Fruit fly (Drosophila melanogaster) whole organism, embryonic: ENCODE results near the gene yrt.
A peak's percentile ranks its signal among the peaks of the same experiment; 100 is the strongest.

Experiments used
- Abd-B ChIP-seq: fragments of 200-800 bp; sonication (Bioruptor generic); optimal IDR thresholded peaks from 2 replicates; lab custom pipeline; 2018; ENCODE audit warnings: missing biosample characterization, mild to moderate bottlenecking, missing genetic modification characterization, moderate library complexity
- C15 ChIP-seq: fragments of 200-800 bp; sonication (Bioruptor generic); IDR thresholded peaks from 3 replicates; pipeline ENCODE4 v1.3.6; 2022; ENCODE audit warnings: missing biosample characterization, missing genetic modification characterization
- CG11504 ChIP-seq: fragments of 200-800 bp; sonication (Bioruptor generic); optimal IDR thresholded peaks from 3 replicates; lab custom pipeline; 2019; ENCODE audit warnings: missing biosample characterization, mild to moderate bottlenecking, missing genetic modification characterization, moderate library complexity
- CG11560 ChIP-seq: fragments of 200-800 bp; sonication (Bioruptor generic); IDR thresholded peaks from 3 replicates; pipeline ENCODE4 v1.3.6; 2022; ENCODE audit warnings: missing biosample characterization, missing genetic modification characterization
- CG11695 ChIP-seq: fragments of 200-800 bp; sonication (Bioruptor generic); IDR thresholded peaks from 3 replicates; pipeline ENCODE4 v1.3.6; 2022; ENCODE audit warnings: missing biosample characterization, missing genetic modification characterization
- CG13894 ChIP-seq: fragments of 200-800 bp; sonication (Bioruptor generic); optimal IDR thresholded peaks from 3 replicates; lab custom pipeline; 2018; ENCODE audit warnings: missing biosample characterization, mild to moderate bottlenecking, missing genetic modification characterization, moderate library complexity
- CG14014 ChIP-seq: fragments of 200-800 bp; sonication (Bioruptor generic); IDR thresholded peaks from 2 replicates; pipeline ENCODE4 v1.3.6; 2022; ENCODE audit warnings: missing biosample characterization, missing genetic modification characterization
- CG15011 ChIP-seq: fragments of 200-800 bp; sonication (Bioruptor generic); optimal IDR thresholded peaks from 3 replicates; lab custom pipeline; 2018; ENCODE audit warnings: missing biosample characterization, mild to moderate bottlenecking, missing genetic modification characterization
- CG2678 ChIP-seq: fragments of 200-800 bp; sonication (Bioruptor generic); optimal IDR thresholded peaks from 3 replicates; lab custom pipeline; 2019; ENCODE audit warnings: missing biosample characterization, mild to moderate bottlenecking, missing genetic modification characterization, moderate library complexity
- CG30020 ChIP-seq: fragments of 200-800 bp; optimal IDR thresholded peaks from 2 replicates; lab custom pipeline; 2019; ENCODE audit warnings: missing biosample characterization, mild to moderate bottlenecking, missing genetic modification characterization, moderate library complexity
- CG6254 ChIP-seq: fragments of 200-800 bp; sonication (Bioruptor generic); optimal IDR thresholded peaks from 3 replicates; lab custom pipeline; 2017; ENCODE audit warnings: mild to moderate bottlenecking, missing biosample characterization, missing genetic modification reagents, missing genetic modification characterization
- CG7963 ChIP-seq: fragments of 200-800 bp; sonication (Bioruptor generic); IDR thresholded peaks from 3 replicates; pipeline ENCODE4 v1.3.6; 2022; ENCODE audit warnings: missing biosample characterization, missing genetic modification characterization; ENCODE audit not compliant: partially characterized antibody
- CG9609 ChIP-seq: fragments of 200-800 bp; sonication (Bioruptor generic); optimal IDR thresholded peaks from 3 replicates; lab custom pipeline; 2016; ENCODE audit warnings: missing biosample characterization, missing genetic modification characterization
- CG9727 ChIP-seq: fragments of 200-800 bp; sonication (Bioruptor generic); optimal IDR thresholded peaks from 3 replicates; lab custom pipeline; 2017; ENCODE audit warnings: missing biosample characterization, mild to moderate bottlenecking, missing genetic modification characterization
- Camta ChIP-seq: fragments of 200-800 bp; sonication (Bioruptor generic); optimal IDR thresholded peaks from 2 replicates; lab custom pipeline; 2016; ENCODE audit warnings: missing biosample characterization, missing genetic modification characterization
- Chrac-16 ChIP-seq: fragments of 200-800 bp; sonication (Bioruptor generic); optimal IDR thresholded peaks from 3 replicates; lab custom pipeline; 2016; ENCODE audit warnings: missing biosample characterization, missing genetic modification characterization
- CrebB ChIP-seq: fragments of 200-800 bp; sonication (Bioruptor generic); optimal IDR thresholded peaks from 3 replicates; lab custom pipeline; 2018; ENCODE audit warnings: missing biosample characterization, mild to moderate bottlenecking, missing genetic modification characterization
- Dll ChIP-seq: fragments of 200-800 bp; sonication (Bioruptor generic); IDR thresholded peaks from 4 replicates; pipeline ENCODE4 v1.3.6; 2022; ENCODE audit warnings: missing biosample characterization, missing genetic modification characterization; ENCODE audit not compliant: partially characterized antibody
- E2f2 ChIP-seq: fragments of 200-800 bp; sonication (Bioruptor generic); IDR thresholded peaks from 2 replicates; pipeline ENCODE4 v1.3.6; 2022; ENCODE audit warnings: missing biosample characterization, missing genetic modification characterization
- Elba2 ChIP-seq: fragments of 200-800 bp; sonication (Bioruptor generic); optimal IDR thresholded peaks from 3 replicates; lab custom pipeline; 2016; ENCODE audit warnings: missing biosample characterization, missing genetic modification characterization
- Fer3 ChIP-seq: fragments of 200-800 bp; sonication (Bioruptor generic); optimal IDR thresholded peaks from 2 replicates; lab custom pipeline; 2018; ENCODE audit warnings: missing biosample characterization, mild to moderate bottlenecking, missing genetic modification characterization, moderate library complexity
- HLH3B ChIP-seq: fragments of 200-800 bp; sonication (Bioruptor generic); IDR thresholded peaks from 2 replicates; pipeline ENCODE4 v1.3.6; 2022; ENCODE audit warnings: missing biosample characterization, missing genetic modification characterization
- MBD-R2 ChIP-seq: fragments of 200-800 bp; sonication (Bioruptor generic); IDR thresholded peaks from 2 replicates; pipeline ENCODE4 v1.3.6; 2022; ENCODE audit warnings: missing biosample characterization, missing genetic modification characterization
- Neu2 ChIP-seq: fragments of 200-800 bp; sonication (Bioruptor generic); optimal IDR thresholded peaks from 3 replicates; lab custom pipeline; 2016; ENCODE audit warnings: missing biosample characterization, missing genetic modification characterization, borderline replicate concordance
- Nf-YB ChIP-seq: fragments of 200-800 bp; sonication (Bioruptor generic); optimal IDR thresholded peaks from 3 replicates; lab custom pipeline; 2019; ENCODE audit warnings: missing biosample characterization, mild to moderate bottlenecking, missing genetic modification characterization, moderate library complexity
- Usf ChIP-seq: fragments of 200-800 bp; sonication (Bioruptor generic); optimal IDR thresholded peaks from 2 replicates; lab custom pipeline; 2017; ENCODE audit warnings: missing genotype, missing biosample characterization, missing genetic modification characterization
- YL-1 ChIP-seq: fragments of 200-800 bp; sonication (Bioruptor generic); optimal IDR thresholded peaks from 3 replicates; lab custom pipeline; 2017; ENCODE audit warnings: missing biosample characterization, mild to moderate bottlenecking, missing genetic modification characterization
- ara ChIP-seq: fragments of 200-800 bp; sonication (Bioruptor generic); IDR thresholded peaks from 2 replicates; pipeline ENCODE4 v1.3.6; 2022; ENCODE audit warnings: missing biosample characterization, missing genetic modification characterization
- az2 ChIP-seq: fragments of 200-800 bp; sonication (Bioruptor generic); optimal IDR thresholded peaks from 3 replicates; lab custom pipeline; 2016; ENCODE audit warnings: missing biosample characterization, missing genetic modification characterization
- bowl ChIP-seq: fragments of 200-800 bp; sonication (Bioruptor generic); IDR thresholded peaks from 2 replicates; pipeline ENCODE4 v1.3.6; 2022; ENCODE audit warnings: missing biosample characterization, missing genetic modification characterization
- chif ChIP-seq, 2 experiments: fragments of 200-800 bp; sonication (Bioruptor generic); optimal IDR thresholded peaks; 3 replicates each; lab custom pipeline; 2016; ENCODE audit warnings: missing biosample characterization in 2 of 2, missing genetic modification characterization in 2 of 2
- cwo ChIP-seq: fragments of 200-800 bp; sonication (Bioruptor generic); optimal IDR thresholded peaks from 3 replicates; lab custom pipeline; 2017; ENCODE audit warnings: missing biosample characterization, missing genetic modification characterization, mild to moderate bottlenecking, moderate library complexity, missing genetic modification reagents
- dan ChIP-seq: fragments of 200-800 bp; sonication (Bioruptor generic); IDR thresholded peaks from 2 replicates; pipeline ENCODE4 v1.3.6; 2022; ENCODE audit warnings: missing biosample characterization, missing genetic modification characterization
- disco-r ChIP-seq: fragments of 200-800 bp; sonication (Bioruptor generic); optimal IDR thresholded peaks from 2 replicates; lab custom pipeline; 2016; ENCODE audit warnings: missing biosample characterization, missing genetic modification characterization
- en ChIP-seq: fragments of 200-800 bp; sonication (Bioruptor generic); optimal IDR thresholded peaks from 2 replicates; lab custom pipeline; 2016; ENCODE audit warnings: missing biosample characterization, missing genetic modification characterization
- gce ChIP-seq: fragments of 200-800 bp; sonication (Bioruptor generic); IDR thresholded peaks from 3 replicates; pipeline ENCODE4 v1.3.6; 2022; ENCODE audit warnings: missing biosample characterization, missing genetic modification characterization
- gcm2 ChIP-seq: fragments of 200-800 bp; sonication (Bioruptor generic); optimal IDR thresholded peaks from 2 replicates; lab custom pipeline; 2016; ENCODE audit warnings: missing biosample characterization, missing genetic modification characterization
- gem ChIP-seq: fragments of 200-800 bp; sonication (Bioruptor generic); optimal IDR thresholded peaks from 2 replicates; lab custom pipeline; 2019; ENCODE audit warnings: missing biosample characterization, mild to moderate bottlenecking, missing genetic modification characterization, moderate library complexity
- grn ChIP-seq: fragments of 200-800 bp; sonication (Bioruptor generic); optimal IDR thresholded peaks from 3 replicates; lab custom pipeline; 2017; ENCODE audit warnings: missing biosample characterization, missing genetic modification characterization
- gro ChIP-seq: fragments of 200-800 bp; sonication (Bioruptor generic); optimal IDR thresholded peaks from 2 replicates; lab custom pipeline; 2016; ENCODE audit warnings: missing biosample characterization, missing genetic modification characterization
- hb ChIP-seq: fragments of 200-800 bp; sonication (Bioruptor generic); IDR thresholded peaks from 3 replicates; pipeline ENCODE4 v1.3.6; 2022; ENCODE audit warnings: missing biosample characterization, missing genetic modification characterization; ENCODE audit not compliant: partially characterized antibody
- jigr1 ChIP-seq: fragments of 200-800 bp; sonication (Bioruptor generic); IDR thresholded peaks from 3 replicates; pipeline ENCODE4 v1.3.6; 2022; ENCODE audit warnings: missing biosample characterization, missing genetic modification characterization
- jumu ChIP-seq: fragments of 200-800 bp; sonication (Bioruptor generic); optimal IDR thresholded peaks from 3 replicates; lab custom pipeline; 2016; ENCODE audit warnings: missing biosample characterization, missing genetic modification characterization
- lov ChIP-seq, 2 experiments: fragments of 200-800 bp in 1 of 2; fragments of >200 bp in 1 of 2; sonication (Bioruptor generic) in 1 of 2; IDR thresholded peaks in 1 of 2; optimal IDR thresholded peaks in 1 of 2; 2 replicates in 1 of 2; 3 replicates in 1 of 2; pipeline versions ENCODE4 v1.3.6 to Lab custom; 2017 to 2022; ENCODE audit warnings: missing biosample characterization in 1 of 2, missing genetic modification characterization in 1 of 2
- pho ChIP-seq: fragments of 200-800 bp; sonication (Bioruptor generic); optimal IDR thresholded peaks from 2 replicates; lab custom pipeline; 2016; ENCODE audit warnings: missing biosample characterization, missing genetic modification characterization
- rib ChIP-seq: fragments of 200-800 bp; sonication (Bioruptor generic); IDR thresholded peaks from 2 replicates; pipeline ENCODE4 v1.3.6; 2022; ENCODE audit warnings: missing biosample characterization, missing genetic modification characterization
- slbo ChIP-seq: fragments of 200-800 bp; sonication (Bioruptor generic); IDR thresholded peaks from 2 replicates; pipeline ENCODE4 v1.3.6; 2022; ENCODE audit warnings: missing biosample characterization, missing genetic modification characterization
- sna ChIP-seq: fragments of 200-800 bp; sonication (Bioruptor generic); IDR thresholded peaks from 2 replicates; pipeline ENCODE4 v1.3.6; 2022; ENCODE audit warnings: missing biosample characterization, missing genetic modification characterization; ENCODE audit not compliant: partially characterized antibody
- tgo ChIP-seq: fragments of 200-800 bp; sonication (Bioruptor generic); IDR thresholded peaks from 3 replicates; pipeline ENCODE4 v1.3.6; 2022; ENCODE audit warnings: missing biosample characterization, missing genetic modification characterization
- tup ChIP-seq: fragments of 200-800 bp; sonication (Bioruptor generic); optimal IDR thresholded peaks from 2 replicates; lab custom pipeline; 2016; ENCODE audit warnings: missing biosample characterization, mild to moderate bottlenecking, missing genetic modification characterization, moderate library complexity
- zfh1 ChIP-seq: fragments of 200-800 bp; sonication (Bioruptor generic); IDR thresholded peaks from 3 replicates; pipeline ENCODE4 v1.3.6; 2022; ENCODE audit warnings: missing biosample characterization, missing genetic modification characterization

yrt gene

DNA sequence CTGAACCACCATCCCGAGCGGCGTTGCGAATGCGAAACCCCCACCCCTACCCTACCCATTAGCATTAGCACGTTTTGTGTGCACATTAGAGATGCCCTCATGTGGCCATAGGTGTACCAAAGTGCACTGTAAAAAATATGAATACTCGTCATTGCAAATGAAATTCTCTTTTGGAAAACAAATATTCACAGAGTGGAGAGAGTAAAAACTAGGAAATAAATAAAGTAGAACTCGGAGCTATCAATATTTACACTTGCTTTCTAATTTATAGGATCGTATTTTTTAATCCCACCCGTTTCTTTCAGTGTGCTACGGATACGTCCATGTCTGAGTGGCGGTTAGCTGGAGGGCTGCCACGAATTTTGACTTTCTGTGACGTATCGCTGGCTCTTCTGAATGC is 34.5 kb upstream of the yrt start (continued):
- TF ChIP-seq gcm2 (GFP tag; lab: Kevin White, UChicago) (no peak), pho (GFP tag; lab: Kevin White, UChicago) (no peak), CG15011 (no peak), jumu (GFP tag; lab: Kevin White, UChicago) (peak; percentile 39), CG14014 (no peak), jigr1 (GFP tag; lab: Robert Waterston, UW) (0 out of 3 replicates have a peak, but pooled peaks have one; percentile 7), Chrac-16 (GFP tag; lab: Kevin White, UChicago) (peak; percentile 18), CG9727 (peak; percentile 7), tup (no peak), CG13894 (tag; lab: Kevin White, UChicago) (no peak), gce (GFP tag; lab: Robert Waterston, UW) (0 out of 3 replicates have a peak, but pooled peaks have one; percentile 44), Dll (GFP tag; lab: Robert Waterston, UW) (no peak), sna (no peak), gem (peak; percentile 70), Elba2 (GFP tag; lab: Kevin White, UChicago) (no peak), MBD-R2 (GFP tag; lab: Robert Waterston, UW) (no peak), bowl (no peak), C15 (GFP tag; lab: Robert Waterston, UW) (no peak), Abd-B (GFP tag; lab: Kevin White, UChicago) (peak; percentile 12), CG9609 (GFP tag; lab: Kevin White, UChicago) (no peak), Fer3 (tag; lab: Kevin White, UChicago) (no peak), CG11695 (GFP tag; lab: Robert Waterston, UW) (no peak), E2f2 (no peak), ara (peak; percentile 64), Camta (GFP tag; lab: Kevin White, UChicago) (no peak), HLH3B (no peak), CG30020 (tag; lab: Kevin White, UChicago) (no peak), hb (no peak), CrebB (no peak), grn (GFP tag; lab: Kevin White, UChicago) (no peak), tgo (GFP tag; lab: Robert Waterston, UW) (0 out of 3 replicates have a peak, but pooled peaks have one; percentile 22), lov (optimal IDR thresholded peaks at IDR 0.05; lab: Kevin White, UChicago) (no peak), lov (GFP tag; IDR thresholded peaks at IDR 0.05; lab: Robert Waterston, UW) (no peak), slbo (GFP tag; lab: Robert Waterston, UW) (peak; percentile 30), zfh1 (GFP tag; lab: Robert Waterston, UW) (0 out of 3 replicates have a peak, but pooled peaks have one; percentile 14), az2 (peak; percentile 32), Neu2 (GFP tag; lab: Kevin White, UChicago) (no peak), Usf (GFP tag; lab: Kevin White, UChicago) (no peak), Nf-YB (no peak), CG2678 (tag; lab: Kevin White, UChicago) (no peak), gro (GFP tag; lab: Kevin White, UChicago) (no peak), CG11504 (tag; lab: Kevin White, UChicago) (no peak), CG7963 (no peak), rib (GFP tag; lab: Robert Waterston, UW) (no peak), disco-r (GFP tag; lab: Kevin White, UChicago) (no peak), dan (GFP tag; lab: Robert Waterston, UW) (0 out of 2 replicates have a peak, but pooled peaks have one; percentile 25), chif (GFP tag; optimal IDR thresholded peaks at IDR 0.05; lab: Kevin White, UChicago) (peak; percentile 28 to 53), CG6254 (GFP tag; lab: Kevin White, UChicago) (no peak), YL-1 (GFP tag; lab: Kevin White, UChicago) (no peak), en (no peak), CG11560 (0 out of 3 replicates have a peak, but pooled peaks have one; percentile 37), cwo (no peak)
